Fruit fly (Drosophila melanogaster): Measurements from ENCODE around the gene CG8086.
A peak's percentile ranks its signal among the peaks of the same experiment; 100 is the strongest.

Gene CG8086

dm6 chr2L:8279400-8280065 lies 22.2 kb upstream of the CG8086 start (continued):
- TF ChIP-seq dm (GFP tag; optimal IDR thresholded peaks at IDR 0.05) (peak; percentile 16), Blimp-1 (GFP tag; optimal IDR thresholded peaks at IDR 0.05) (peak; percentile 78), CG2120 (GFP tag; optimal IDR thresholded peaks at IDR 0.05) (no peak), Drgx (GFP tag; IDR thresholded peaks at IDR 0.05) (peak; percentile 69), CG15514 (GFP tag; optimal IDR thresholded peaks at IDR 0.05) (no peak), CG11504 (tag; optimal IDR thresholded peaks at IDR 0.05) (peak; percentile 59), CG8089 (GFP tag; optimal IDR thresholded peaks at IDR 0.05) (peak; percentile 50), CG9609 (GFP tag; optimal IDR thresholded peaks at IDR 0.05) (peak; percentile 49), CHES-1-like (GFP tag; optimal IDR thresholded peaks at IDR 0.05) (peak; percentile 27), CG14965 (GFP tag; optimal IDR thresholded peaks at IDR 0.05; ENCODE audit: borderline replicate concordance) (no peak), prd (optimal IDR thresholded peaks at IDR 0.05) (no peak), prd (GFP tag; IDR thresholded peaks at IDR 0.05) (peak; percentile 82; the same call in 2 of the 3 replicates)

DNA sequence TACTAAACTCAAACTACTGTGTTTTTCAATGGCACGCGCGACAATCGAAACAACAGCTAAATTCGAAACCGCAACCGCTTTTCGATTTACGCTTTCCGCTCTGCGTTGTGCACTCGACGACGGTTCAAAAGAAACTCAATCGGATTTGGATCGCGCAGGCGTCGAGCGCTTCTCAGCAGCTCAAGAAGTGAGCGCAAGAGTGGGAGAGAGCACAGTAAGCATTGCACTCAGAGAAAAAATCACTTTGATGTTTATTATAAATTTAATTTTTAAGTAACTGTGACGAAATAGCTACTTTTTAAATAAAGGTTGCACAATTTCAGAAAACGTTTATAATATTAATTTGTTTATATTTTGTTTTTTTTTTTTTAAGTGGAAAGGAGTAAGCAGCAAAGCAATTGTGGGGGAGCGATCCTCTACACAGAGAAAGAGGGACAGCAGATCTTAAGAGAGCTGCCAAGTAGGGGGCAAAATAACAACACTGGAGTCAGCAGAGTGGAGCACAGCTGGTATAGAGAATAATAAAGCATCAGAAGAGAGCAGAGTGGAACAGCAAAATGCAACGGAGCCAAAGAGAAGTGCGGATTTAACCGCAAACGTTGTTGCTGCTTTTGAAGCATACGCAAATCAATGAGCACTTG lies 20.4 kb upstream of the CG8086 start:
- TF ChIP-seq scrt (GFP tag; optimal IDR thresholded peaks at IDR 0.05) = peak; percentile 92
- peak; percentile 73 for TF ChIP-seq Nf-YC (tag; optimal IDR thresholded peaks at IDR 0.05)
- TF ChIP-seq phol (tag; optimal IDR thresholded peaks at IDR 0.05) = peak; percentile 98
- TF ChIP-seq CG10431 (GFP tag; optimal IDR thresholded peaks at IDR 0.05) = peak; percentile 95
- peak; percentile 80 for TF ChIP-seq HLH54F (GFP tag; optimal IDR thresholded peaks at IDR 0.05)
- TF ChIP-seq salm (tag; optimal IDR thresholded peaks at IDR 0.05) = peak; percentile 97
- TF ChIP-seq pan (optimal IDR thresholded peaks at IDR 0.05) = no peak
- peak in 1 of 2 experiments; percentile 99 for TF ChIP-seq pan (GFP tag; optimal IDR thresholded peaks at IDR 0.05 in 1 of 2, IDR thresholded peaks at IDR 0.05 in 1 of 2)
- TF ChIP-seq CG9609 (GFP tag; optimal IDR thresholded peaks at IDR 0.05) = peak; percentile 72
- TF ChIP-seq CG18262 (tag; optimal IDR thresholded peaks at IDR 0.05) = peak; percentile 97
- peak; percentile 86 for TF ChIP-seq btn (GFP tag; optimal IDR thresholded peaks at IDR 0.05)
- TF ChIP-seq Usf (GFP tag; optimal IDR thresholded peaks at IDR 0.05) = peak; percentile 88
- peak; percentile 97 for TF ChIP-seq rib (GFP tag; IDR thresholded peaks at IDR 0.05)
- TF ChIP-seq Max (GFP tag; optimal IDR thresholded peaks at IDR 0.05) = peak; percentile 98
- peak; percentile 97 for TF ChIP-seq kay (GFP tag; optimal IDR thresholded peaks at IDR 0.05)
- TF ChIP-seq HHEX (GFP tag; optimal IDR thresholded peaks at IDR 0.05) = peak; percentile 96
- peak; percentile 77 for TF ChIP-seq D19B (GFP tag; optimal IDR thresholded peaks at IDR 0.05)
- peak; percentile 94 for TF ChIP-seq trem (tag; optimal IDR thresholded peaks at IDR 0.05)
- TF ChIP-seq ERR (GFP tag; optimal IDR thresholded peaks at IDR 0.05) = peak; percentile 82
- TF ChIP-seq zf30C (GFP tag; optimal IDR thresholded peaks at IDR 0.05) = peak; percentile 98
- TF ChIP-seq p53 (GFP tag; optimal IDR thresholded peaks at IDR 0.05) = no peak
- peak; percentile 93 for TF ChIP-seq CG4617 (GFP tag; optimal IDR thresholded peaks at IDR 0.05; ENCODE audit: borderline replicate concordance)
- peak; percentile 78 for TF ChIP-seq B-H2 (GFP tag; optimal IDR thresholded peaks at IDR 0.05)
- peak; percentile 77 for TF ChIP-seq jing (GFP tag; optimal IDR thresholded peaks at IDR 0.05)
- TF ChIP-seq unc-4 (GFP tag; IDR thresholded peaks at IDR 0.05; ENCODE audit: partially characterized antibody) = no peak
- TF ChIP-seq sima (GFP tag; optimal IDR thresholded peaks at IDR 0.05) = peak; percentile 82
- 0 out of 4 replicates have a peak, but pooled peaks have one; percentile 15 for TF ChIP-seq Dll (GFP tag; IDR thresholded peaks at IDR 0.05; ENCODE audit: partially characterized antibody)
- TF ChIP-seq zfh1 (GFP tag; IDR thresholded peaks at IDR 0.05) = peak; percentile 99
- TF ChIP-seq lilli (GFP tag; optimal IDR thresholded peaks at IDR 0.05) = peak; percentile 97
- peak; percentile 90 for TF ChIP-seq Hand (GFP tag; optimal IDR thresholded peaks at IDR 0.05)
- TF ChIP-seq gem (tag; optimal IDR thresholded peaks at IDR 0.05) = peak; percentile 99
- TF ChIP-seq crol (GFP tag; IDR thresholded peaks at IDR 0.05) = peak; percentile 84
- TF ChIP-seq cwo (GFP tag; optimal IDR thresholded peaks at IDR 0.05) = peak; percentile 93
- no peak for TF ChIP-seq h (optimal IDR thresholded peaks at IDR 0.05)
- TF ChIP-seq CG6683 (GFP tag; optimal IDR thresholded peaks at IDR 0.05) = peak; percentile 94
- peak; percentile 98 for TF ChIP-seq danr (GFP tag; IDR thresholded peaks at IDR 0.05)
- TF ChIP-seq pzg (GFP tag; optimal IDR thresholded peaks at IDR 0.05) = peak; percentile 0

Data from whole organism, embryonic.